Worm (Caenorhabditis elegans) whole organism, L3 larva: ENCODE measurements around the gene sap-140.

Experiments used
- R02D3.7 ChIP-seq: fragments of 150-350 bp; optimal IDR thresholded peaks from 2 replicates; lab custom pipeline; 2014; ENCODE audit warnings: missing biosample characterization, missing genetic modification characterization
- ZK546.5 ChIP-seq: sonication (generic microtip); optimal IDR thresholded peaks from 2 replicates; lab custom pipeline; 2017; ENCODE audit warnings: missing biosample characterization, missing genetic modification characterization
- aly-2 ChIP-seq: fragments of 150-350 bp; optimal IDR thresholded peaks from 2 replicates; lab custom pipeline; 2014; ENCODE audit warnings: missing biosample characterization, missing genetic modification characterization
- ceh-82 ChIP-seq: fragments of 150-350 bp; optimal IDR thresholded peaks from 2 replicates; lab custom pipeline; 2014; ENCODE audit warnings: missing biosample characterization, missing genetic modification characterization
- egl-27 ChIP-seq: sonication (generic microtip); optimal IDR thresholded peaks from 4 replicates; lab custom pipeline; 2017; ENCODE audit warnings: missing biosample characterization, missing genetic modification reagents, missing genetic modification characterization
- egl-5 ChIP-seq: fragments of 150-350 bp; optimal IDR thresholded peaks from 2 replicates; lab custom pipeline; 2017; ENCODE audit warnings: missing biosample characterization, missing genetic modification reagents, missing genetic modification characterization, inconsistent platforms
- elt-1 ChIP-seq: fragments of 150-350 bp; optimal IDR thresholded peaks from 2 replicates; lab custom pipeline; 2014; ENCODE audit warnings: missing biosample characterization, missing genetic modification characterization
- elt-2 ChIP-seq: sonication (generic microtip); optimal IDR thresholded peaks from 2 replicates; lab custom pipeline; 2016; ENCODE audit warnings: missing genetic modification reagents, mild to moderate bottlenecking, missing genetic modification characterization, missing compliant biosample characterization
- elt-3 ChIP-seq, 3 experiments: fragments of 150-350 bp in 1 of 3; sonication (generic microtip) in 2 of 3; optimal IDR thresholded peaks; 2 replicates in 2 of 3; 4 replicates in 1 of 3; lab custom pipeline; 2014 to 2017; ENCODE audit warnings: missing biosample characterization in 3 of 3, missing genetic modification characterization in 3 of 3
- eor-1 ChIP-seq, 2 experiments: fragments of 150-350 bp; optimal IDR thresholded peaks; 2 replicates each; lab custom pipeline; 2014 to 2018; ENCODE audit warnings: missing biosample characterization in 2 of 2, missing genetic modification characterization in 2 of 2
- hmg-11 ChIP-seq: sonication (generic microtip); optimal IDR thresholded peaks from 2 replicates; lab custom pipeline; 2016; ENCODE audit warnings: missing genetic modification characterization, missing compliant biosample characterization
- jun-1 ChIP-seq: fragments of 150-350 bp; optimal IDR thresholded peaks from 2 replicates; lab custom pipeline; 2014; ENCODE audit warnings: missing biosample characterization, missing genetic modification reagents, missing genetic modification characterization
- lin-39 ChIP-seq: fragments of 150-350 bp; optimal IDR thresholded peaks from 2 replicates; lab custom pipeline; 2018; ENCODE audit warnings: missing biosample characterization, missing genetic modification reagents, missing genetic modification characterization
- mdl-1 ChIP-seq: fragments of 150-350 bp; optimal IDR thresholded peaks from 2 replicates; lab custom pipeline; 2014; ENCODE audit warnings: missing biosample characterization, missing genetic modification characterization
- mml-1 ChIP-seq: fragments of 150-350 bp; sonication (generic microtip); optimal IDR thresholded peaks from 3 replicates; lab custom pipeline; 2014; ENCODE audit warnings: missing biosample characterization, missing genetic modification characterization
- nfya-1 ChIP-seq: sonication (generic microtip); optimal IDR thresholded peaks from 2 replicates; lab custom pipeline; 2017; ENCODE audit warnings: missing genetic modification characterization, mild to moderate bottlenecking, missing compliant biosample characterization, antibody characterized with exemption, moderate library complexity; ENCODE audit not compliant: insufficient read depth
- nhr-12 ChIP-seq: fragments of 150-350 bp; optimal IDR thresholded peaks from 2 replicates; lab custom pipeline; 2014; ENCODE audit warnings: missing biosample characterization, missing genetic modification characterization
- nhr-23 ChIP-seq: fragments of 150-350 bp; optimal IDR thresholded peaks from 2 replicates; lab custom pipeline; 2014; ENCODE audit warnings: missing biosample characterization, missing genetic modification reagents, missing genetic modification characterization
- nhr-237 ChIP-seq: fragments of 150-350 bp; optimal IDR thresholded peaks from 2 replicates; lab custom pipeline; 2014; ENCODE audit warnings: missing biosample characterization, missing genetic modification characterization
- nhr-43 ChIP-seq: sonication (generic microtip); optimal IDR thresholded peaks from 2 replicates; lab custom pipeline; 2016; ENCODE audit warnings: mild to moderate bottlenecking, missing genetic modification characterization, missing compliant biosample characterization; ENCODE audit not compliant: poor library complexity, severe bottlenecking
- nhr-67 ChIP-seq: fragments of 150-350 bp; optimal IDR thresholded peaks from 2 replicates; lab custom pipeline; 2014; ENCODE audit warnings: missing biosample characterization, missing genetic modification characterization
- nhr-76 ChIP-seq: fragments of 150-350 bp; sonication (generic microtip); optimal IDR thresholded peaks from 5 replicates; lab custom pipeline; 2014; ENCODE audit warnings: missing biosample characterization, missing genetic modification characterization
- pha-4 ChIP-seq: fragments of 150-350 bp; optimal IDR thresholded peaks from 2 replicates; lab custom pipeline; 2014; ENCODE audit warnings: missing biosample characterization, missing genetic modification reagents, missing genetic modification characterization
- pqm-1 ChIP-seq: fragments of 150-350 bp; optimal IDR thresholded peaks from 2 replicates; lab custom pipeline; 2017; ENCODE audit warnings: missing biosample characterization, missing genetic modification characterization, inconsistent platforms
- sea-2 ChIP-seq: fragments of 150-350 bp; sonication (generic microtip); optimal IDR thresholded peaks from 4 replicates; lab custom pipeline; 2014; ENCODE audit warnings: missing biosample characterization, missing genetic modification reagents, missing genetic modification characterization
- skn-1 ChIP-seq: fragments of 150-350 bp; optimal IDR thresholded peaks from 2 replicates; lab custom pipeline; 2014; ENCODE audit warnings: missing biosample characterization, missing genetic modification characterization
- unc-39 ChIP-seq: sonication (generic microtip); optimal IDR thresholded peaks from 4 replicates; lab custom pipeline; 2017; ENCODE audit warnings: missing biosample characterization, missing genetic modification characterization
- unc-62 ChIP-seq: fragments of 150-350 bp; sonication (generic microtip); optimal IDR thresholded peaks from 4 replicates; lab custom pipeline; 2014; ENCODE audit warnings: missing biosample characterization, missing genetic modification reagents, missing genetic modification characterization
- zag-1 ChIP-seq: fragments of 150-350 bp; optimal IDR thresholded peaks from 2 replicates; lab custom pipeline; 2014; ENCODE audit warnings: missing biosample characterization, missing genetic modification characterization
- ztf-11 ChIP-seq: fragments of 150-350 bp; optimal IDR thresholded peaks from 2 replicates; lab custom pipeline; 2014; ENCODE audit warnings: missing biosample characterization, missing genetic modification characterization
- ztf-4 ChIP-seq: fragments of 150-350 bp; optimal IDR thresholded peaks from 2 replicates; lab custom pipeline; 2014; ENCODE audit warnings: missing biosample characterization, missing genetic modification characterization

sap-140 gene

ce11 chrIII:7520672-7521071 lies 21.1 kb downstream of the sap-140 start, which contains the start of the genes cux-7 and C07H6.2 (continued):
- TF ChIP-seq elt-3 (tag; optimal IDR thresholded peaks at IDR 0.05; lab: Kevin White, UChicago) (no peak), elt-1 (tag; lab: Kevin White, UChicago) (peak; percentile 28), unc-62 (GFP tag; lab: Kevin White, UChicago) (no peak), R02D3.7 (tag; lab: Kevin White, UChicago) (peak; percentile 72), pha-4 (peak; percentile 96), egl-27 (tag; lab: Kevin White, UChicago) (peak; percentile 54), nhr-67 (tag; lab: Kevin White, UChicago) (peak; percentile 9), zag-1 (tag; lab: Kevin White, UChicago) (no peak)

ce11 chrIII:7521163-7521562 lies 21.6 kb downstream of the sap-140 start, which contains the start of gene lig-4:
lig-4 (plus strand) TSS chrIII:7521463.
- TF ChIP-seq eor-1 (tag; optimal IDR thresholded peaks at IDR 0.05; lab: Kevin White, UChicago), result no peak
- no peak for TF ChIP-seq mml-1 (tag; lab: Kevin White, UChicago)
- no peak for TF ChIP-seq mdl-1 (tag; lab: Kevin White, UChicago)
- TF ChIP-seq ztf-11 (tag; lab: Kevin White, UChicago), result no peak
- TF ChIP-seq unc-39 (tag; lab: Kevin White, UChicago), result no peak
- TF ChIP-seq ztf-4 (tag; lab: Kevin White, UChicago), result no peak
- TF ChIP-seq nhr-237 (tag; lab: Kevin White, UChicago), result no peak
- no peak for TF ChIP-seq skn-1 (tag; lab: Kevin White, UChicago)

DNA sequence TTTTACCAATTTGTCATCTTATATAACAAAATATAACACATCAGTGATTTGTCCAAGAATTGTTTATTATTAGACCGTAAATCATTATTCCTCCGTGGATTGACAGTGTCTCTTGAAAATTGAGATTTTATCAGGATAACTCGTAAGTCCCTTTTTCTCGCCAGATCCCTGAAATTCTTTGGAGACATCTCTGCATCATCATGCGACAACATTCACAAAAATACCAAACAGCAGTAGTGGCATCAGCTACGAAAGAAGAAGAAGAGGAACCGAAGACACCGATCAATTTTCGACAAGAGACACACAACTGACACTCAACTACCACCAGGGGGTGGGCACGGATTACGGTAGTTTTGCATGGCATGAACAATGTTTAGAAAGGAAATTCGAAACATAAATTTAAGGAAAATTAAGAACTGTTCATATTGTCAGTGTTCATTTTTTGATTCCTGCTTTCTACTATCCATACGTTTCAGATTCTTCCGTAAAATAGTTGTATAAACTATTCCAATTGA lies 25.3 kb downstream of the sap-140 start:
- TF ChIP-seq nfya-1 (tag; lab: Kevin White, UChicago), result peak; percentile 72
- no peak for TF ChIP-seq elt-1 (tag; lab: Kevin White, UChicago)

- no peak for TF ChIP-seq nhr-43 (tag; lab: Kevin White, UChicago)
- TF ChIP-seq nfya-1 (tag; lab: Kevin White, UChicago), result peak; percentile 76
Observed at ce11 chrIII:7526974-7527466, 27.5 kb downstream of the sap-140 start.

DNA sequence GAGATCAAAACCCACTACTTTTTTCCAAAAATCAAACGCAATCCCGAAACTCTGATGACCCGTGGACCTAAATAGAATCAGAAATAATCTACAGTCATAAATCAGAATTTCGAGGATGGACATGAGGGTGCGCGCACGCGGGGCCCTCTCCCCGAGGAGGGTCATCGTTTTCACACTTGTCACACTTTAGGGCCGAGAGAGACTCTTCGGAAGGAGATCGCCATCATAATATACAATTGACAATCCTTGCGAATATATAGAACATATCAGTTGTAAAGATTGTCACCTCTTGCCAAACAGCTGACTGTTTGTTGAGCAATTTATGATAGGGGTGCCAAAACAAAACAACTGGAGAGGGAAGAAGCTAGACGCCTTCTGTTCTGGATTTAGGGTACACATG lies 30.6 kb downstream of the sap-140 start:
- no peak for TF ChIP-seq nfya-1 (tag; lab: Kevin White, UChicago)
- TF ChIP-seq pqm-1 (tag; lab: Kevin White, UChicago), result no peak
- TF ChIP-seq hmg-11 (tag; lab: Kevin White, UChicago), result no peak
- TF ChIP-seq elt-2 (tag; lab: Kevin White, UChicago), result no peak
- TF ChIP-seq ZK546.5 (tag; lab: Kevin White, UChicago), result no peak

- no peak for TF ChIP-seq ceh-82 (tag; lab: Kevin White, UChicago)
- TF ChIP-seq nhr-12 (tag; lab: Kevin White, UChicago), result no peak
- no peak for TF ChIP-seq elt-2 (tag; lab: Kevin White, UChicago)
- TF ChIP-seq sea-2 (GFP tag; lab: Kevin White, UChicago), result no peak
- TF ChIP-seq unc-62 (GFP tag; lab: Kevin White, UChicago), result no peak
- no peak for TF ChIP-seq nhr-23
Observed at ce11 chrIII:7530830-7531229, 31.3 kb downstream of the sap-140 start.

DNA sequence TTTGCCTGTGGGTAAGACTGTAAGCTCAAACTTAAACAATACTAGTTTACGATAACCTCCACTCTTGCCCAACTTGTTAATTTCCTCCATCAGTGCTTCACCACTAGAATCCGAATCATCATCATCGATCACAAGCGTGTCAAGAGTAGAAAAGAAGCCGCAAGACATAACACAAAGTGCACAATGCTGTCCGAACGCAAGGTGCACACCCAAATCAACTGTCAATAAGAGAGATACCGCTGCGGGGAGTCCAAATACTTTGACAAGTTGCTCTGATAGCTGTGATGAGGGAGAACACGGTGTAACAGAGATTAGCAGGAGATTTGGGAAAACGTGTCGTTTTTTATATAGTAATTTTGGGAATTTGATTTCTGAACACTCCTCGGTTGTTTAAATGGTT lies 31.8 kb downstream of the sap-140 start:
- TF ChIP-seq aly-2 (tag; lab: Kevin White, UChicago), result no peak
- no peak for TF ChIP-seq mdl-1 (tag; lab: Kevin White, UChicago)
- TF ChIP-seq jun-1 (tag; lab: Kevin White, UChicago), result no peak
- no peak for TF ChIP-seq hmg-11 (tag; lab: Kevin White, UChicago)
- TF ChIP-seq ceh-82 (tag; lab: Kevin White, UChicago), result no peak
- no peak for TF ChIP-seq lin-39 (tag; lab: Kevin White, UChicago)
- TF ChIP-seq nhr-76, result no peak
- no peak for TF ChIP-seq zag-1 (tag; lab: Kevin White, UChicago)
- no peak for TF ChIP-seq egl-27 (tag; lab: Kevin White, UChicago)
- no peak for TF ChIP-seq ZK546.5 (tag; lab: Kevin White, UChicago)
- TF ChIP-seq egl-5 (tag; lab: Kevin White, UChicago), result no peak
